Worm (Caenorhabditis elegans): ENCODE measurements around the gene K06H7.2.

Gene K06H7.2

ce11 chrIII:8129195-8129594 lies 35.8 kb downstream of the K06H7.2 start (continued):
- TF ChIP-seq ceh-40 (GFP tag; IDR thresholded peaks at IDR 0.05), result no peak
- no peak for TF ChIP-seq ZK185.1 (tag; optimal IDR thresholded peaks at IDR 0.05; ENCODE audit: poor library complexity, severe bottlenecking)
- no peak for TF ChIP-seq die-1 (tag; optimal IDR thresholded peaks at IDR 0.05)
- TF ChIP-seq lsl-1 (GFP tag; optimal IDR thresholded peaks at IDR 0.05), result no peak
- no peak for TF ChIP-seq sea-2 (GFP tag; IDR thresholded peaks at IDR 0.05)
- TF ChIP-seq F39B2.1 (GFP tag; IDR thresholded peaks at IDR 0.05), result peak; percentile 78; the same call in 1 of the 2 replicates
- TF ChIP-seq F10E7.11 (tag; optimal IDR thresholded peaks at IDR 0.05), result no peak
- no peak for TF ChIP-seq dpff-1 (tag; optimal IDR thresholded peaks at IDR 0.05)
- TF ChIP-seq F57A8.1 (GFP tag; optimal IDR thresholded peaks at IDR 0.05), result no peak
- no peak for TF ChIP-seq atf-7 (tag; optimal IDR thresholded peaks at IDR 0.05)
- TF ChIP-seq efl-1 (GFP tag; optimal IDR thresholded peaks at IDR 0.05), result no peak
- TF ChIP-seq lsy-27 (tag; optimal IDR thresholded peaks at IDR 0.05; ENCODE audit: borderline replicate concordance, insufficient read depth), result no peak
- no peak for TF ChIP-seq ztf-28 (GFP tag; IDR thresholded peaks at IDR 0.05)
- TF ChIP-seq F57C9.4 (tag; optimal IDR thresholded peaks at IDR 0.05), result no peak
- no peak for TF ChIP-seq aptf-2 (GFP tag; conservative IDR thresholded peaks at IDR 0.05)
- TF ChIP-seq nfya-1 (tag; optimal IDR thresholded peaks at IDR 0.05; ENCODE audit: borderline replicate concordance, insufficient read depth), result no peak
- 0 out of 2 replicates have a peak, but pooled peaks have one; percentile 67 for TF ChIP-seq ceh-58 (GFP tag; IDR thresholded peaks at IDR 0.05)
- no peak for TF ChIP-seq zim-3 (tag; optimal IDR thresholded peaks at IDR 0.05)
- TF ChIP-seq pbrm-1 (GFP tag; IDR thresholded peaks at IDR 0.05), result no peak
- TF ChIP-seq lin-26 (GFP tag; IDR thresholded peaks at IDR 0.05), result peak; percentile 58; the same call in 1 of the 2 replicates
- TF ChIP-seq tbp1 (GFP tag; optimal IDR thresholded peaks at IDR 0.05), result peak; percentile 32
- no peak for TF ChIP-seq xnd-1 (tag; optimal IDR thresholded peaks at IDR 0.05)
- TF ChIP-seq hmg-1.2 (GFP tag; IDR thresholded peaks at IDR 0.05), result no peak; the same call in 1 of the 2 replicates
- TF ChIP-seq F49E8.2 (tag; optimal IDR thresholded peaks at IDR 0.05; ENCODE audit: insufficient read depth), result peak; percentile 67
- TF ChIP-seq unc-62 (GFP tag; optimal IDR thresholded peaks at IDR 0.05), result no peak
- TF ChIP-seq cebp-1 (GFP tag; IDR thresholded peaks at IDR 0.05), result no peak
- peak; percentile 6 for TF ChIP-seq cebp-1 (tag; optimal IDR thresholded peaks at IDR 0.05)
- no peak for TF ChIP-seq ama-1 (optimal IDR thresholded peaks at IDR 0.05)
- peak in 1 of 2 experiments; percentile 35 for TF ChIP-seq ama-1 (GFP tag; optimal IDR thresholded peaks at IDR 0.05)
- TF ChIP-seq somi-1 (GFP tag; optimal IDR thresholded peaks at IDR 0.05), result no peak
- TF ChIP-seq F55B11.4 (tag; optimal IDR thresholded peaks at IDR 0.05; ENCODE audit: borderline replicate concordance, insufficient read depth), result no peak
- peak; percentile 56 for TF ChIP-seq athp-1 (tag; optimal IDR thresholded peaks at IDR 0.05)
- TF ChIP-seq ztf-6 (GFP tag; IDR thresholded peaks at IDR 0.05), result no peak
- no peak for TF ChIP-seq lag-1 (GFP tag; IDR thresholded peaks at IDR 0.05)
- no peak for TF ChIP-seq egl-18 (GFP tag; IDR thresholded peaks at IDR 0.05)
- TF ChIP-seq D2030.7 (GFP tag; IDR thresholded peaks at IDR 0.05), result peak; percentile 34; the same call in 1 of the 2 replicates
- TF ChIP-seq attf-6 (GFP tag; IDR thresholded peaks at IDR 0.05), result peak; percentile 62; the same call in 1 of the 2 replicates
- TF ChIP-seq let-607 (tag; optimal IDR thresholded peaks at IDR 0.05), result no peak
- no peak for TF ChIP-seq Y53F4B.3 (GFP tag; IDR thresholded peaks at IDR 0.05)
- peak; percentile 64; the same call in 1 of the 2 replicates for TF ChIP-seq B0336.3 (GFP tag; IDR thresholded peaks at IDR 0.05)
- no peak for TF ChIP-seq egrh-3 (GFP tag; IDR thresholded peaks at IDR 0.05)
- peak; percentile 74; the same call in 1 of the 2 replicates for TF ChIP-seq madf-3 (GFP tag; IDR thresholded peaks at IDR 0.05)
- TF ChIP-seq ztf-3 (GFP tag; optimal IDR thresholded peaks at IDR 0.05), result no peak
- TF ChIP-seq ztf-22 (GFP tag; optimal IDR thresholded peaks at IDR 0.05), result no peak
- no peak for TF ChIP-seq snpc-4 (GFP tag; optimal IDR thresholded peaks at IDR 0.05)
- peak in 2 of 4 experiments; percentile 8 to 29 for TF ChIP-seq snpc-4 (tag; optimal IDR thresholded peaks at IDR 0.05)
- 0 out of 2 replicates have a peak, but pooled peaks have one; percentile 9 for TF ChIP-seq madf-8 (GFP tag; conservative IDR thresholded peaks at IDR 0.05)
- TF ChIP-seq K12H6.12 (tag; optimal IDR thresholded peaks at IDR 0.05), result no peak
- peak; percentile 31; the same call in 1 of the 2 replicates for TF ChIP-seq C17E4.6 (GFP tag; IDR thresholded peaks at IDR 0.05)

Data from whole organism, young adult.